Fruit fly (Drosophila melanogaster): ENCODE results near the gene CG6761.
A peak's percentile ranks its signal among the peaks of the same experiment; 100 is the strongest.

The CG6761 gene

DNA sequence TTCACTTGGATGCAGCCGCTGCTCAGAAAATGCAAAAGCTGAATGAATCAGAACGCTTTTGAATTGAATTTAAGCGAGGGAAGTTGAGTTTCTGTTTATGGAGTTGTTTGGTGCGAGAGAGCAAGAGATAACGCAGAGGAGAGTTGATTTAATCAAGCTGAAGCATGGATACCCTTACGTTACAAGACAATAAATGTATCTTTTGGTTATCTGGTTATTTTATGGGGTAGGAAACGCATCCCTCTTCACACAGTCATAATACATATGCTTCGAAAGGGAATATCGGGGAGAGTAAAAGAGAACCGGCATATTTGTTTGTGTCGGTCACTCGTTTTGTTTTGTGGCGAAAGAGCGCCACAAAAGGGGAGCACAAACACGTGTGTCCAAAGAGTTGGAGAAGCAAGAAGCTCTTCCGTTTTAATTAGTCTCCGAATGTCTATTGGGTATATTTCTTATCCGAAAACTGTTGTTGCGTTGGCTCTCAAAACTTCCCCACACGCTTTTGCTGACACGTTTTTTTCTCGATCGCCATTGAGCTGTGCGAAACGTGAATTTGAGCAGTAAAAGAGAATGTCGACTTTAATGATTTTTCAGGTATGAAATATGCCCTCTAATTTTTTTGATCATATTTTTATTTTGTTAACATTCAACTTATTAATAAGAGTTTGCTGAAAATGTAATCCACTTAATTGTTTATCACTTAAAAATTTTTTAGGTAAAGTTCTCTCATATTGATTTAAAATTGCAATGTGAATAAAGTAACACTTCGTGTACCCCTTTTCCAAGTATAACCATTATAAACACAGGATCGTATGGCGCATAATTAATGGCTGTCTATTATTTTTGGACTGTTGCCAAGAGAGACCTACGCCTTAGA lies 6.5 kb downstream of the CG6761 start, which contains the start of gene Prps:
Gene Prps (minus strand): TSS at position 51 of the 877 bp plus-strand sequence.
- peak; percentile 82 for TF ChIP-seq CG8301 (tag; optimal IDR thresholded peaks at IDR 0.05)
- TF ChIP-seq CG13204 (GFP tag; optimal IDR thresholded peaks at IDR 0.05): no peak
- TF ChIP-seq Ets98B (GFP tag; IDR thresholded peaks at IDR 0.05): peak; percentile 96
- peak; percentile 70 for TF ChIP-seq CG15710 (tag; optimal IDR thresholded peaks at IDR 0.05)
- TF ChIP-seq CG12605 (GFP tag; IDR thresholded peaks at IDR 0.05): peak; percentile 87
- TF ChIP-seq D1 (tag; optimal IDR thresholded peaks at IDR 0.05): no peak
- peak; percentile 81 for TF ChIP-seq rn (GFP tag; IDR thresholded peaks at IDR 0.05)
- TF ChIP-seq EcR (GFP tag; optimal IDR thresholded peaks at IDR 0.05): peak; percentile 52
- peak; percentile 83 for TF ChIP-seq CG17806 (tag; optimal IDR thresholded peaks at IDR 0.05)
- TF ChIP-seq CG4496 (GFP tag; IDR thresholded peaks at IDR 0.05): peak; percentile 93
- peak; percentile 79 for TF ChIP-seq gl (tag; optimal IDR thresholded peaks at IDR 0.05)
- TF ChIP-seq fd96Ca (GFP tag; IDR thresholded peaks at IDR 0.05): peak; percentile 93
- TF ChIP-seq Pif1A (GFP tag; optimal IDR thresholded peaks at IDR 0.05): peak; percentile 89
- peak; percentile 64 for TF ChIP-seq CG34367 (tag; optimal IDR thresholded peaks at IDR 0.05)
- TF ChIP-seq CG32121 (GFP tag; IDR thresholded peaks at IDR 0.05): peak; percentile 80
- no peak for TF ChIP-seq CG14655 (GFP tag; optimal IDR thresholded peaks at IDR 0.05)
- peak; percentile 67 for TF ChIP-seq CG9948 (tag; optimal IDR thresholded peaks at IDR 0.05)
- peak; percentile 79 for TF ChIP-seq CG8159 (tag; optimal IDR thresholded peaks at IDR 0.05)
- TF ChIP-seq Pif1B (GFP tag; optimal IDR thresholded peaks at IDR 0.05): peak; percentile 87
- no peak for TF ChIP-seq CG10348 (GFP tag; IDR thresholded peaks at IDR 0.05)
- peak; percentile 85 for TF ChIP-seq Snoo (tag; optimal IDR thresholded peaks at IDR 0.05)

DNA sequence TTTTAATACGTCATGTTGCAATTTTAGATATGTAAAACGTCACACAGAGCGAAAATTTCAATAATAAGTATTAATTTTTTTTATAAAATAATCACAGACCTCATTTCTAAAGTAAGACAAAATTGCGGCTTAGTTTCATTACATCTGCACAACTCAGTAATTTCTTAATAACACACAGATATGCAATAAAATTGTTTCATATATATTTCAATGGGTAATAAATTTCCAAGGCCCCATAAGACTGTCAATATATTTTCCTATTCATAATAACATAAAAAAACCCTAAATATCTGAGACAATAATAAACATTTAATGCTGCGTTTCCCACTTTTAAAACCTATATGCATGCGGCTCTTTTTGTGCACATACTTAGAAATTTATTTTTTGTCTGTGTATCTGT lies 7.7 kb downstream of the CG6761 start:
- TF ChIP-seq CG8301 (tag; optimal IDR thresholded peaks at IDR 0.05) (peak; percentile 37), CG13204 (GFP tag; optimal IDR thresholded peaks at IDR 0.05) (no peak), gl (tag; optimal IDR thresholded peaks at IDR 0.05) (no peak), CG12605 (GFP tag; IDR thresholded peaks at IDR 0.05) (no peak), CG17806 (tag; optimal IDR thresholded peaks at IDR 0.05) (peak; percentile 42), CG10348 (GFP tag; IDR thresholded peaks at IDR 0.05) (no peak), CG15710 (tag; optimal IDR thresholded peaks at IDR 0.05) (peak; percentile 36), CG9948 (tag; optimal IDR thresholded peaks at IDR 0.05) (peak; percentile 21), fd96Ca (GFP tag; IDR thresholded peaks at IDR 0.05) (no peak), rn (GFP tag; IDR thresholded peaks at IDR 0.05) (no peak), Pif1A (GFP tag; optimal IDR thresholded peaks at IDR 0.05) (no peak), CG4496 (GFP tag; IDR thresholded peaks at IDR 0.05) (0 out of 3 replicates have a peak, but pooled peaks have one; percentile 30), CG32121 (GFP tag; IDR thresholded peaks at IDR 0.05) (peak; percentile 31; the same call in 1 of the 2 replicates), CG14655 (GFP tag; optimal IDR thresholded peaks at IDR 0.05) (peak; percentile 5), CG8159 (tag; optimal IDR thresholded peaks at IDR 0.05) (peak; percentile 0), EcR (GFP tag; optimal IDR thresholded peaks at IDR 0.05) (no peak), D1 (tag; optimal IDR thresholded peaks at IDR 0.05) (peak; percentile 19), Ets98B (GFP tag; IDR thresholded peaks at IDR 0.05) (0 out of 2 replicates have a peak, but pooled peaks have one; percentile 34), Snoo (tag; optimal IDR thresholded peaks at IDR 0.05) (peak; percentile 15), CG34367 (tag; optimal IDR thresholded peaks at IDR 0.05) (peak; percentile 47), Pif1B (GFP tag; optimal IDR thresholded peaks at IDR 0.05) (no peak)

DNA sequence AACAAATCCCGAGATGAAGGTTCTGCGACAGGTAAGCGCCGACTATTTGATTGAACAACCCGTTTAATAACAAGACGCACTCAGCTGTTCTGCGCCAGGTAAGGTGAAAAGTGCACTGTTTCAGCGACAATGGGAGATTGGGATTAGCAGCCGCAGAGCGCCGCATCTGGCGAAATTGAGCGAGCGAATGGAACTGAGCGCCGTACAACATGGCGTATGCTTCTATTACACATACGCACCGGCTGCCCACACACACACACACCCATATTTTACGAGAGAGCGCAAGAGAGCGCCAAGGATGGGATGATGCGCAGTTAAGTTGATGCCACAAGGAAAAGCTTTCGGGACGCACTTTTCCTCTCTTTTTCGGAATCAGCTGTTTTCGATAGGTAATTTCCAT lies 8.2 kb downstream of the CG6761 start:
- TF ChIP-seq Pif1A (GFP tag; optimal IDR thresholded peaks at IDR 0.05) (no peak), rn (GFP tag; IDR thresholded peaks at IDR 0.05) (no peak), CG8301 (tag; optimal IDR thresholded peaks at IDR 0.05) (no peak), EcR (GFP tag; optimal IDR thresholded peaks at IDR 0.05) (no peak), CG10348 (GFP tag; IDR thresholded peaks at IDR 0.05) (no peak), Pif1B (GFP tag; optimal IDR thresholded peaks at IDR 0.05) (no peak), CG12605 (GFP tag; IDR thresholded peaks at IDR 0.05) (no peak), D1 (tag; optimal IDR thresholded peaks at IDR 0.05) (no peak), CG13204 (GFP tag; optimal IDR thresholded peaks at IDR 0.05) (no peak), CG17806 (tag; optimal IDR thresholded peaks at IDR 0.05) (no peak), CG9948 (tag; optimal IDR thresholded peaks at IDR 0.05) (no peak), CG34367 (tag; optimal IDR thresholded peaks at IDR 0.05) (no peak), CG32121 (GFP tag; IDR thresholded peaks at IDR 0.05) (no peak), gl (tag; optimal IDR thresholded peaks at IDR 0.05) (no peak), CG4496 (GFP tag; IDR thresholded peaks at IDR 0.05) (no peak), CG14655 (GFP tag; optimal IDR thresholded peaks at IDR 0.05) (no peak), fd96Ca (GFP tag; IDR thresholded peaks at IDR 0.05) (no peak), CG15710 (tag; optimal IDR thresholded peaks at IDR 0.05) (no peak), Ets98B (GFP tag; IDR thresholded peaks at IDR 0.05) (no peak)

DNA sequence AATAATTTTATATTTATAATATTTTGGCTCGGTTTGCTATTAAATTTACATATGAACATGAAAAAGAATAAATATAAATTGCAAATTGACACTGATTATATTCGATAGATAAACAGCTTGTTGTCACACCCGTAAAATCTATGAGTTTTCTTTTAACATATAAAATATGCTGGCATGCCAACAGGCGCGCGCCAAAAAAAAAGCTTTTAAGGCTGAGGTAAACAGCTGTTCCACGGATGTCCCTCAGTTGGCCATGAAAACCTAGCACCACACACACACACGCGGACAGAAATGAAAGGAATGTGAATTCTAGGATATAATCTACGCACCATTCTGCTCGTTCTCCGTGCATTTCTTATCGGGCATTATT lies 8.5 kb downstream of the CG6761 start:
- TF ChIP-seq gl (tag; optimal IDR thresholded peaks at IDR 0.05): no peak

DNA sequence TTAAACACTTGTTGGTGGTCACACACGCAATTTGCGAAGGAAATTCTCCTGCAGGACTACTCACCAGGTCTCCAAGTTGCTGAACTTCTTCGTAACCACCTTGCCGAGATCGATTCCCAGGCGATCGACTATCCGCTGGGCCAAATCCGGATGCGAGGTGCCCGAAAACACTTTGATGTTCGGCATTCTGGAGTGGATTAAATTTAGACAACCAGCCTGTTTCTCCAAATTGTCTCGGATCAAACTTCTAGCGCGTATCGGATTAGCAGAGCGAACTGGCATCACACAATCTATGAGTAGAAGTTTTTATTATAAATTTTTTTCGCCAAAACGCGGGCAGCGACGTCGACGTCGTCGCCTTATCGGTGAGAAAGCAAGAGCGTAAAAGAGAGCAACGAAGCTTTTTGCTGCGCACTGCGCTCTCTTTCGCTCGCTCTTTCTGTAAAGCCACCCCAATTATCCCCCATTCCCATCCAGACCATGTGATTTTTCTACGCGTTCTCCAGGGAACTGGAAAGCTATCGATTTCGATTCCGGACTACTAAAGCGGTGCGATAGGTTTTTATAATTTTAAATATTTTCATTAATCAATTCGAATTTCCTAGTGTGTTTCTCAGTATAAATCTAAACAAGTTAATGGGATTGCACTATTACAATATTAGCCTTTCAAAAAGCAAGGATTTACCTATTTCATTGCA lies 9.1 kb downstream of the CG6761 start:
- peak; percentile 27; the same call in 1 of the 2 replicates for TF ChIP-seq Ets98B (GFP tag; IDR thresholded peaks at IDR 0.05)
- TF ChIP-seq CG32121 (GFP tag; IDR thresholded peaks at IDR 0.05): no peak
- no peak for TF ChIP-seq Pif1A (GFP tag; optimal IDR thresholded peaks at IDR 0.05)
- no peak for TF ChIP-seq CG9948 (tag; optimal IDR thresholded peaks at IDR 0.05)
- TF ChIP-seq CG4496 (GFP tag; IDR thresholded peaks at IDR 0.05): peak; percentile 48; the same call in 1 of the 3 replicates
- TF ChIP-seq CG15710 (tag; optimal IDR thresholded peaks at IDR 0.05): no peak
- TF ChIP-seq CG10348 (GFP tag; IDR thresholded peaks at IDR 0.05): no peak
- TF ChIP-seq Snoo (tag; optimal IDR thresholded peaks at IDR 0.05): no peak
- TF ChIP-seq CG17806 (tag; optimal IDR thresholded peaks at IDR 0.05): no peak
- TF ChIP-seq CG34367 (tag; optimal IDR thresholded peaks at IDR 0.05): no peak
- no peak for TF ChIP-seq Pif1B (GFP tag; optimal IDR thresholded peaks at IDR 0.05)
- no peak for TF ChIP-seq fd96Ca (GFP tag; IDR thresholded peaks at IDR 0.05)
- TF ChIP-seq CG8159 (tag; optimal IDR thresholded peaks at IDR 0.05): no peak
- TF ChIP-seq CG8301 (tag; optimal IDR thresholded peaks at IDR 0.05): no peak
- TF ChIP-seq rn (GFP tag; IDR thresholded peaks at IDR 0.05): no peak
- no peak for TF ChIP-seq CG13204 (GFP tag; optimal IDR thresholded peaks at IDR 0.05)
- no peak for TF ChIP-seq CG14655 (GFP tag; optimal IDR thresholded peaks at IDR 0.05)
- TF ChIP-seq CG12605 (GFP tag; IDR thresholded peaks at IDR 0.05): peak; percentile 40; the same call in 1 of the 2 replicates
- TF ChIP-seq gl (tag; optimal IDR thresholded peaks at IDR 0.05): no peak
- no peak for TF ChIP-seq EcR (GFP tag; optimal IDR thresholded peaks at IDR 0.05)
- no peak for TF ChIP-seq D1 (tag; optimal IDR thresholded peaks at IDR 0.05)

Measured in whole organism, pupa.